Worm (Caenorhabditis elegans) whole organism, midembryonic: ENCODE results near the gene btb-5.

Experiments used
- T22C8.4 ChIP-seq: fragments of 200-800 bp; sonication (Bioruptor generic); IDR thresholded peaks from 2 replicates; pipeline ENCODE4 v1.3.6; 2022; ENCODE audit warnings: missing genetic modification characterization, missing compliant biosample characterization
- cog-1 ChIP-seq: sonication (generic microtip); optimal IDR thresholded peaks from 2 replicates; lab custom pipeline; 2016; ENCODE audit warnings: missing genetic modification characterization, missing compliant biosample characterization
- flt-1 ChIP-seq: fragments of 200-800 bp; sonication (Bioruptor generic); IDR thresholded peaks from 2 replicates; pipeline ENCODE4 v1.3.6; 2022; ENCODE audit warnings: missing genetic modification characterization, missing compliant biosample characterization
- klf-2 ChIP-seq: fragments of 200-800 bp; sonication (Bioruptor generic); conservative IDR thresholded peaks from 2 replicates; pipeline ENCODE4 v1.3.6; 2022; ENCODE audit warnings: missing genetic modification reagents, missing genetic modification characterization, missing compliant biosample characterization
- med-1 ChIP-seq: sonication (generic microtip); optimal IDR thresholded peaks from 2 replicates; lab custom pipeline; 2017; ENCODE audit warnings: missing genetic modification characterization, mild to moderate bottlenecking, missing compliant biosample characterization, antibody characterized with exemption, missing genetic modification reagents; ENCODE audit not compliant: insufficient read depth
- ref-1 ChIP-seq: fragments of 200-800 bp; sonication (Bioruptor generic); conservative IDR thresholded peaks from 2 replicates; pipeline ENCODE4 v1.3.6; 2022; ENCODE audit warnings: missing genetic modification reagents, missing genetic modification characterization, missing compliant biosample characterization
- tab-1 ChIP-seq: fragments of 200-800 bp; sonication (Bioruptor generic); IDR thresholded peaks from 2 replicates; pipeline ENCODE4 v1.3.6; 2022; ENCODE audit warnings: missing genetic modification characterization, missing compliant biosample characterization
- ztf-23 ChIP-seq: fragments of 200-800 bp; sonication (Bioruptor generic); IDR thresholded peaks from 2 replicates; pipeline ENCODE4 v1.3.6; 2022; ENCODE audit warnings: missing genetic modification reagents, missing genetic modification characterization, missing compliant biosample characterization
- ztf-29 ChIP-seq: fragments of 200-800 bp; sonication (Bioruptor generic); IDR thresholded peaks from 2 replicates; pipeline ENCODE4 v1.3.6; 2022; ENCODE audit warnings: missing genetic modification reagents, missing genetic modification characterization, missing compliant biosample characterization

ce11 chrIII:64747-65625 lies 4.0 kb upstream of the btb-5 start:
- no peak for TF ChIP-seq flt-1 (GFP tag; lab: Robert Waterston, UW)
- no peak for TF ChIP-seq med-1 (GFP tag; lab: Kevin White, UChicago)
- TF ChIP-seq tab-1 (GFP tag; lab: Robert Waterston, UW), result no peak
- TF ChIP-seq ztf-29 (GFP tag; lab: Robert Waterston, UW), result no peak
- no peak for TF ChIP-seq T22C8.4 (GFP tag; lab: Robert Waterston, UW)
- no peak for TF ChIP-seq klf-2
- no peak for TF ChIP-seq ref-1 (GFP tag; lab: Robert Waterston, UW)
- no peak for TF ChIP-seq ztf-23 (GFP tag; lab: Robert Waterston, UW)
- TF ChIP-seq cog-1, result no peak
